Worm (Caenorhabditis elegans) whole organism, L2 larva: ENCODE data around the gene F07C6.3.

ENCODE experiments used
- C34F6.9 ChIP-seq: fragments of 150-350 bp; optimal IDR thresholded peaks from 2 replicates; lab custom pipeline; 2014; ENCODE audit warnings: missing biosample characterization, missing genetic modification characterization
- F13H6.1 ChIP-seq: sonication (generic microtip); optimal IDR thresholded peaks from 2 replicates; lab custom pipeline; 2016; ENCODE audit warnings: missing genetic modification characterization, missing compliant biosample characterization
- Y55F3AM.14 ChIP-seq: fragments of 200-800 bp; sonication (Bioruptor generic); optimal IDR thresholded peaks from 2 replicates; lab custom pipeline; 2018; ENCODE audit warnings: mild to moderate bottlenecking, missing genetic modification characterization, missing compliant biosample characterization
- ZK546.5 ChIP-seq: sonication (generic microtip); optimal IDR thresholded peaks from 2 replicates; lab custom pipeline; 2017; ENCODE audit warnings: missing biosample characterization, missing genetic modification characterization
- alr-1 ChIP-seq: fragments of 150-350 bp; optimal IDR thresholded peaks from 2 replicates; lab custom pipeline; 2014; ENCODE audit warnings: missing biosample characterization, missing genetic modification characterization
- aly-2 ChIP-seq: fragments of 150-350 bp; optimal IDR thresholded peaks from 2 replicates; lab custom pipeline; 2014; ENCODE audit warnings: missing biosample characterization, missing genetic modification characterization
- ama-1 ChIP-seq: fragments of 150-350 bp; optimal IDR thresholded peaks from 2 replicates; lab custom pipeline; 2018; ENCODE audit warnings: inconsistent platforms
- blmp-1 ChIP-seq: sonication (generic microtip); optimal IDR thresholded peaks from 2 replicates; lab custom pipeline; 2017; ENCODE audit warnings: missing genetic modification characterization, mild to moderate bottlenecking, missing compliant biosample characterization, antibody characterized with exemption, moderate library complexity; ENCODE audit not compliant: insufficient read depth
- ceh-16 ChIP-seq: fragments of 150-350 bp; optimal IDR thresholded peaks from 2 replicates; lab custom pipeline; 2014; ENCODE audit warnings: missing biosample characterization, missing genetic modification characterization
- ceh-82 ChIP-seq: fragments of 150-350 bp; optimal IDR thresholded peaks from 2 replicates; lab custom pipeline; 2014; ENCODE audit warnings: missing biosample characterization, missing genetic modification characterization
- crh-2 ChIP-seq: sonication (generic microtip); optimal IDR thresholded peaks from 2 replicates; lab custom pipeline; 2017; ENCODE audit warnings: missing biosample characterization, missing genetic modification characterization
- dmd-4 ChIP-seq: sonication (generic microtip); optimal IDR thresholded peaks from 2 replicates; lab custom pipeline; 2017; ENCODE audit warnings: missing biosample characterization, missing genetic modification characterization
- egl-27 ChIP-seq: sonication (generic microtip); optimal IDR thresholded peaks from 3 replicates; lab custom pipeline; 2017; ENCODE audit warnings: missing biosample characterization, missing genetic modification reagents, missing genetic modification characterization
- elt-3 ChIP-seq: sonication (generic microtip); optimal IDR thresholded peaks from 2 replicates; lab custom pipeline; 2017; ENCODE audit warnings: missing biosample characterization, missing genetic modification characterization
- fos-1 ChIP-seq: fragments of 150-350 bp; optimal IDR thresholded peaks from 2 replicates; lab custom pipeline; 2014; ENCODE audit warnings: missing biosample characterization, missing genetic modification characterization
- gmeb-1 ChIP-seq: fragments of 150-350 bp; optimal IDR thresholded peaks from 2 replicates; lab custom pipeline; 2014; ENCODE audit warnings: missing biosample characterization, missing genetic modification characterization
- lin-11 ChIP-seq: fragments of 150-350 bp; sonication (generic microtip); optimal IDR thresholded peaks from 2 replicates; lab custom pipeline; 2014; ENCODE audit warnings: missing biosample characterization, missing genetic modification characterization, inconsistent platforms, mixed read lengths
- lin-13 ChIP-seq: fragments of 150-350 bp; optimal IDR thresholded peaks from 2 replicates; lab custom pipeline; 2014; ENCODE audit warnings: missing biosample characterization, missing genetic modification reagents, missing genetic modification characterization
- lsy-2 ChIP-seq, 2 experiments: fragments of 150-350 bp in 1 of 2; sonication (generic microtip) in 1 of 2; optimal IDR thresholded peaks; 2 replicates each; lab custom pipeline; 2014 to 2017; ENCODE audit warnings: missing biosample characterization in 2 of 2, missing genetic modification characterization in 2 of 2
- mab-5 ChIP-seq: fragments of 150-350 bp; optimal IDR thresholded peaks from 2 replicates; lab custom pipeline; 2014; ENCODE audit warnings: missing biosample characterization, missing genetic modification characterization
- mbf-1 ChIP-seq: sonication (generic microtip); optimal IDR thresholded peaks from 2 replicates; lab custom pipeline; 2017; ENCODE audit warnings: missing biosample characterization, missing genetic modification characterization
- mdl-1 ChIP-seq, 2 experiments: fragments of 150-350 bp in 1 of 2; sonication (generic microtip) in 1 of 2; optimal IDR thresholded peaks; 2 replicates each; lab custom pipeline; 2017; ENCODE audit warnings: missing biosample characterization in 2 of 2, missing genetic modification characterization in 2 of 2
- nhr-11 ChIP-seq: fragments of 150-350 bp; optimal IDR thresholded peaks from 2 replicates; lab custom pipeline; 2014; ENCODE audit warnings: missing biosample characterization, missing genetic modification characterization
- nhr-12 ChIP-seq: fragments of 150-350 bp; optimal IDR thresholded peaks from 2 replicates; lab custom pipeline; 2014; ENCODE audit warnings: missing biosample characterization, missing genetic modification characterization
- nhr-129 ChIP-seq: fragments of 150-350 bp; optimal IDR thresholded peaks from 2 replicates; lab custom pipeline; 2014; ENCODE audit warnings: missing biosample characterization, missing genetic modification characterization
- nhr-21 ChIP-seq: fragments of 150-350 bp; optimal IDR thresholded peaks from 2 replicates; lab custom pipeline; 2014; ENCODE audit warnings: missing biosample characterization, missing genetic modification characterization
- nhr-23 ChIP-seq: fragments of 150-350 bp; optimal IDR thresholded peaks from 2 replicates; lab custom pipeline; 2014; ENCODE audit warnings: missing biosample characterization, missing genetic modification reagents, missing genetic modification characterization
- nhr-25 ChIP-seq: fragments of 150-350 bp; sonication (generic microtip); optimal IDR thresholded peaks from 3 replicates; lab custom pipeline; 2014; ENCODE audit warnings: missing biosample characterization, missing genetic modification characterization
- nhr-6 ChIP-seq: fragments of 150-350 bp; optimal IDR thresholded peaks from 2 replicates; lab custom pipeline; 2014; ENCODE audit warnings: missing biosample characterization, missing genetic modification characterization
- nhr-77 ChIP-seq: fragments of 150-350 bp; optimal IDR thresholded peaks from 2 replicates; lab custom pipeline; 2014; ENCODE audit warnings: missing biosample characterization, missing genetic modification characterization
- peb-1 ChIP-seq: fragments of 150-350 bp; optimal IDR thresholded peaks from 2 replicates; lab custom pipeline; 2014; ENCODE audit warnings: missing biosample characterization, missing genetic modification characterization
- sma-3 ChIP-seq: sonication (generic microtip); optimal IDR thresholded peaks from 2 replicates; lab custom pipeline; 2016; ENCODE audit warnings: missing genetic modification reagents, missing genetic modification characterization, missing compliant biosample characterization
- sma-9 ChIP-seq, 2 experiments: fragments of 150-350 bp in 1 of 2; sonication (generic microtip) in 1 of 2; optimal IDR thresholded peaks; 2 replicates each; lab custom pipeline; 2014 to 2016; ENCODE audit warnings: missing genetic modification characterization in 2 of 2, mild to moderate bottlenecking in 1 of 2, missing biosample characterization in 1 of 2, missing compliant biosample characterization in 1 of 2, missing genetic modification reagents in 1 of 2, moderate library complexity in 1 of 2
- unc-39 ChIP-seq: fragments of 150-350 bp; optimal IDR thresholded peaks from 2 replicates; lab custom pipeline; 2014; ENCODE audit warnings: missing biosample characterization, missing genetic modification characterization
- unc-55 ChIP-seq: fragments of 150-350 bp; sonication (generic microtip); optimal IDR thresholded peaks from 3 replicates; lab custom pipeline; 2014; ENCODE audit warnings: missing biosample characterization, missing genetic modification reagents, missing genetic modification characterization
- zag-1 ChIP-seq: fragments of 150-350 bp; optimal IDR thresholded peaks from 2 replicates; lab custom pipeline; 2014; ENCODE audit warnings: missing biosample characterization, missing genetic modification characterization
- ztf-1 ChIP-seq: fragments of 200-800 bp; sonication (Bioruptor generic); conservative IDR thresholded peaks from 2 replicates; pipeline ENCODE4 v1.3.6; 2022; ENCODE audit warnings: missing genetic modification characterization, missing compliant biosample characterization
- ztf-4 ChIP-seq: fragments of 150-350 bp; optimal IDR thresholded peaks from 2 replicates; lab custom pipeline; 2014; ENCODE audit warnings: missing biosample characterization, missing genetic modification characterization

The F07C6.3 gene

ce11 chrIV:12765067-12765466 lies 24.0 kb upstream of the F07C6.3 start, which contains the start of gene ZK897.10:
Gene ZK897.10, plus strand, starts transcription at chrIV:12765351.
- no peak for TF ChIP-seq nhr-11 (tag; lab: Kevin White, UChicago)
- peak; percentile 34 for TF ChIP-seq fos-1 (tag; lab: Kevin White, UChicago)

- TF ChIP-seq fos-1 (tag; lab: Kevin White, UChicago) (peak; percentile 20), lin-13 (GFP tag; lab: Kevin White, UChicago) (peak; percentile 54), elt-3 (tag; lab: Kevin White, UChicago) (no peak), crh-2 (tag; lab: Kevin White, UChicago) (peak; percentile 16), lsy-2 (tag; optimal IDR thresholded peaks at IDR 0.05; lab: Kevin White, UChicago) (peak in 1 of 2 experiments; percentile 58), mab-5 (tag; lab: Kevin White, UChicago) (no peak), nhr-25 (no peak), gmeb-1 (tag; lab: Kevin White, UChicago) (no peak), unc-55 (GFP tag; lab: Kevin White, UChicago) (peak; percentile 82), ceh-82 (tag; lab: Kevin White, UChicago) (no peak), aly-2 (tag; lab: Kevin White, UChicago) (no peak), mdl-1 (tag; optimal IDR thresholded peaks at IDR 0.05; lab: Kevin White, UChicago) (peak; percentile 50 to 80), nhr-77 (no peak), ZK546.5 (tag; lab: Kevin White, UChicago) (no peak), blmp-1 (tag; lab: Kevin White, UChicago) (no peak), F13H6.1 (tag; lab: Kevin White, UChicago) (peak; percentile 81), ama-1 (lab: Kevin White, UChicago) (no peak), ceh-16 (tag; lab: Kevin White, UChicago) (no peak), nhr-21 (tag; lab: Kevin White, UChicago) (no peak), sma-9 (GFP tag; optimal IDR thresholded peaks at IDR 0.05; lab: Kevin White, UChicago) (peak; percentile 62), sma-9 (tag; optimal IDR thresholded peaks at IDR 0.05; lab: Kevin White, UChicago) (no peak), nhr-129 (tag; lab: Kevin White, UChicago) (peak; percentile 61), unc-39 (tag; lab: Kevin White, UChicago) (peak; percentile 32), zag-1 (tag; lab: Kevin White, UChicago) (peak; percentile 79), Y55F3AM.14 (GFP tag; lab: Kevin White, UChicago) (peak; percentile 58), ztf-4 (tag; lab: Kevin White, UChicago) (peak; percentile 5), nhr-12 (tag; lab: Kevin White, UChicago) (no peak), ztf-1 (GFP tag; lab: Robert Waterston, UW) (no peak), egl-27 (tag; lab: Kevin White, UChicago) (peak; percentile 28), lin-11 (peak; percentile 64), C34F6.9 (peak; percentile 70), sma-3 (GFP tag; lab: Kevin White, UChicago) (no peak), mbf-1 (no peak)
Measured at ce11 chrIV:12771414-12771813, 17.6 kb upstream of the F07C6.3 start.

ce11 chrIV:12773519-12773918 lies 15.5 kb upstream of the F07C6.3 start, which contains the start of gene unc-31:
Gene unc-31, plus strand, starts transcription at chrIV:12773867.
- TF ChIP-seq ZK546.5 (tag; lab: Kevin White, UChicago) (no peak), unc-55 (GFP tag; lab: Kevin White, UChicago) (peak; percentile 20), C34F6.9 (peak; percentile 1)

- no peak for TF ChIP-seq ztf-1 (GFP tag; lab: Robert Waterston, UW)
- no peak for TF ChIP-seq peb-1 (tag; lab: Kevin White, UChicago)
- no peak for TF ChIP-seq mab-5 (tag; lab: Kevin White, UChicago)
- no peak for TF ChIP-seq dmd-4
- TF ChIP-seq C34F6.9: no peak
- no peak for TF ChIP-seq nhr-6
- TF ChIP-seq nhr-23 (tag; lab: Kevin White, UChicago): no peak
- TF ChIP-seq lin-13 (GFP tag; lab: Kevin White, UChicago): no peak
- no peak for TF ChIP-seq nhr-77
- TF ChIP-seq sma-9 (GFP tag; optimal IDR thresholded peaks at IDR 0.05; lab: Kevin White, UChicago): no peak
- TF ChIP-seq sma-9 (tag; optimal IDR thresholded peaks at IDR 0.05; lab: Kevin White, UChicago): no peak
- TF ChIP-seq alr-1 (tag; lab: Kevin White, UChicago): no peak
Measured at ce11 chrIV:12780980-12781379, 8.1 kb upstream of the F07C6.3 start.
